Fruit fly (Drosophila melanogaster) Kc167 (cell line): Measurements from ENCODE around the gene CG15145.

Experiments
- Sin3A ChIP-seq: fragments of >200 bp; optimal IDR thresholded peaks from 2 replicates; lab custom pipeline; 2018; ENCODE audit warnings: missing external identifiers
- h ChIP-seq: fragments of >200 bp; optimal IDR thresholded peaks from 3 replicates; lab custom pipeline; 2018; ENCODE audit warnings: missing external identifiers
- insv ChIP-seq: fragments of >200 bp; optimal IDR thresholded peaks from 3 replicates; lab custom pipeline; 2018; ENCODE audit warnings: missing external identifiers

DNA sequence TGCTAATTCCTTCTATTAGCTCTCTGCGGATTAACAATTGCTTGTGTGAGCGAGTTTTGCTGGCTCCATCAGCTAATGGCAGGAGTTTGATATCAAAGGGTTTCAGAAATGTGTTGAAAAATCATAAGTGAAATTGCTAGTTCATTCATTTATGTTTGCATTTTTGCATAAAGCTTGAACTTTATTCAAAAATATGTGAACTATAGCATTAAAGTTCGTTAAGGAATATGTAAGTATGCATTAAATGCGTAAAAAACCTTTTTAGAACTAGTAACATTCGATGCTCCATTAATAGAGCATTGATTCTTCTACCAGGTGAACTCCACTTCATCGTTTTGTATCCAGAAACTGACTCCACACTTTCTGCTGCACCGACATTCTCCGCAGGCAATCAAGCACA, 39.4 kb downstream of the CG15145 start:
- TF ChIP-seq insv (lab: Kevin White, UChicago) (no peak), h (lab: Kevin White, UChicago) (no peak), Sin3A (no peak)
